Fruit fly (Drosophila melanogaster) whole organism, embryonic: ENCODE results near the gene mnd.

ENCODE experiments used
- Aef1 ChIP-seq: fragments of 200-800 bp; sonication (Bioruptor generic); IDR thresholded peaks from 3 replicates; pipeline ENCODE4 v1.3.6; 2022; ENCODE audit warnings: missing biosample characterization, missing genetic modification characterization
- Antp ChIP-seq: fragments of 200-800 bp; sonication (Bioruptor generic); optimal IDR thresholded peaks from 3 replicates; lab custom pipeline; 2016; ENCODE audit warnings: missing biosample characterization, missing genetic modification characterization
- CG12219 ChIP-seq: fragments of 200-800 bp; sonication (Bioruptor generic); optimal IDR thresholded peaks from 3 replicates; lab custom pipeline; 2018; ENCODE audit warnings: missing biosample characterization, mild to moderate bottlenecking, missing genetic modification characterization
- CG15514 ChIP-seq: fragments of 200-800 bp; sonication (Bioruptor generic); optimal IDR thresholded peaks from 3 replicates; lab custom pipeline; 2017; ENCODE audit warnings: missing biosample characterization, missing genetic modification characterization, mild to moderate bottlenecking, moderate library complexity, missing genetic modification reagents
- CG2199 ChIP-seq: fragments of 200-800 bp; sonication (Bioruptor generic); IDR thresholded peaks from 3 replicates; pipeline ENCODE4 v1.3.6; 2022; ENCODE audit warnings: missing biosample characterization, missing genetic modification characterization
- CG4424 ChIP-seq: fragments of 200-800 bp; sonication (Bioruptor generic); optimal IDR thresholded peaks from 3 replicates; lab custom pipeline; 2016; ENCODE audit warnings: missing biosample characterization, missing genetic modification characterization
- CG7963 ChIP-seq: fragments of 200-800 bp; sonication (Bioruptor generic); IDR thresholded peaks from 3 replicates; pipeline ENCODE4 v1.3.6; 2022; ENCODE audit warnings: missing biosample characterization, missing genetic modification characterization; ENCODE audit not compliant: partially characterized antibody
- CG8478 ChIP-seq: fragments of >200 bp; optimal IDR thresholded peaks from 2 replicates; lab custom pipeline; 2018
- CG8765 ChIP-seq: fragments of 200-800 bp; sonication (Bioruptor generic); IDR thresholded peaks from 2 replicates; pipeline ENCODE4 v1.3.6; 2022; ENCODE audit warnings: missing biosample characterization, missing genetic modification characterization
- CG9437 ChIP-seq: fragments of 200-800 bp; sonication (Bioruptor generic); optimal IDR thresholded peaks from 2 replicates; lab custom pipeline; 2018; ENCODE audit warnings: missing biosample characterization, mild to moderate bottlenecking, missing genetic modification characterization
- CoRest ChIP-seq: fragments of 200-800 bp; sonication (Bioruptor generic); optimal IDR thresholded peaks from 3 replicates; lab custom pipeline; 2018; ENCODE audit warnings: missing biosample characterization, mild to moderate bottlenecking, missing genetic modification characterization, moderate library complexity
- D ChIP-seq, 2 experiments: fragments of 200-800 bp in 1 of 2; fragments of >200 bp in 1 of 2; sonication (Bioruptor generic) in 1 of 2; optimal IDR thresholded peaks; 2 replicates in 1 of 2; 3 replicates in 1 of 2; lab custom pipeline; 2017; ENCODE audit warnings: mild to moderate bottlenecking in 1 of 2, missing biosample characterization in 1 of 2, missing genetic modification characterization in 1 of 2, missing genetic modification reagents in 1 of 2
- Deaf1 ChIP-seq: fragments of 200-800 bp; optimal IDR thresholded peaks from 3 replicates; lab custom pipeline; 2019; ENCODE audit warnings: missing biosample characterization, mild to moderate bottlenecking, missing genetic modification characterization, moderate library complexity
- GATAe ChIP-seq: fragments of 200-800 bp; sonication (Bioruptor generic); conservative IDR thresholded peaks from 2 replicates; pipeline ENCODE4 v1.3.6; 2022; ENCODE audit warnings: missing biosample characterization, missing genetic modification characterization
- Hmx ChIP-seq: fragments of 200-800 bp; sonication (Bioruptor generic); optimal IDR thresholded peaks from 2 replicates; lab custom pipeline; 2016; ENCODE audit warnings: missing biosample characterization, missing genetic modification characterization
- Hr78 ChIP-seq, 2 experiments: fragments of 200-800 bp in 1 of 2; fragments of >200 bp in 1 of 2; sonication (Bioruptor generic) in 1 of 2; optimal IDR thresholded peaks; 2 replicates each; lab custom pipeline; 2017 to 2019; ENCODE audit warnings: missing biosample characterization in 2 of 2, missing genetic modification characterization in 2 of 2, mild to moderate bottlenecking in 1 of 2, moderate library complexity in 1 of 2
- Lhr ChIP-seq: fragments of 200-800 bp; sonication (Bioruptor generic); optimal IDR thresholded peaks from 3 replicates; lab custom pipeline; 2017; ENCODE audit warnings: mild to moderate bottlenecking, missing biosample characterization, missing genetic modification reagents, missing genetic modification characterization
- Nf-YB ChIP-seq: fragments of 200-800 bp; sonication (Bioruptor generic); optimal IDR thresholded peaks from 3 replicates; lab custom pipeline; 2019; ENCODE audit warnings: missing biosample characterization, mild to moderate bottlenecking, missing genetic modification characterization, moderate library complexity
- Side ChIP-seq: fragments of 200-800 bp; sonication (Bioruptor generic); optimal IDR thresholded peaks from 2 replicates; lab custom pipeline; 2016; ENCODE audit warnings: missing biosample characterization, missing genetic modification characterization
- Sox100B ChIP-seq: fragments of 200-800 bp; sonication (Bioruptor generic); optimal IDR thresholded peaks from 3 replicates; lab custom pipeline; 2018; ENCODE audit warnings: missing biosample characterization, mild to moderate bottlenecking, missing genetic modification characterization
- Stat92E ChIP-seq, 3 experiments: fragments of >200 bp in 2 of 3; fragments of 200-800 bp in 1 of 3; sonication (Bioruptor generic) in 1 of 3; optimal IDR thresholded peaks; 2 replicates each; lab custom pipeline; 2017 to 2019; ENCODE audit warnings: missing biosample characterization in 3 of 3, missing genetic modification characterization in 3 of 3, mild to moderate bottlenecking in 1 of 3, moderate library complexity in 1 of 3
- bbx ChIP-seq: fragments of 200-800 bp; sonication (Bioruptor generic); IDR thresholded peaks from 2 replicates; pipeline ENCODE4 v1.3.6; 2022; ENCODE audit warnings: missing biosample characterization, missing genetic modification characterization; ENCODE audit not compliant: partially characterized antibody
- cad ChIP-seq: fragments of >200 bp; optimal IDR thresholded peaks from 2 replicates; lab custom pipeline; 2017; ENCODE audit warnings: missing biosample characterization, missing genetic modification characterization
- crc ChIP-seq: fragments of 200-800 bp; sonication (Bioruptor generic); optimal IDR thresholded peaks from 2 replicates; lab custom pipeline; 2016; ENCODE audit warnings: missing biosample characterization, missing genetic modification characterization
- ewg ChIP-seq: fragments of 200-800 bp; sonication (Bioruptor generic); optimal IDR thresholded peaks from 3 replicates; lab custom pipeline; 2017; ENCODE audit warnings: mild to moderate bottlenecking, missing biosample characterization, missing genetic modification reagents, missing genetic modification characterization
- fu2 ChIP-seq: fragments of 200-800 bp; sonication (Bioruptor generic); optimal IDR thresholded peaks from 2 replicates; lab custom pipeline; 2016; ENCODE audit warnings: missing biosample characterization, missing genetic modification characterization
- gsb ChIP-seq: fragments of 200-800 bp; sonication (Bioruptor generic); IDR thresholded peaks from 2 replicates; pipeline ENCODE4 v1.3.6; 2022; ENCODE audit warnings: missing biosample characterization, missing genetic modification characterization
- hth ChIP-seq: fragments of >200 bp; optimal IDR thresholded peaks from 2 replicates; lab custom pipeline; 2017; ENCODE audit warnings: inconsistent platforms
- ind ChIP-seq: fragments of 200-800 bp; sonication (Bioruptor generic); optimal IDR thresholded peaks from 3 replicates; lab custom pipeline; 2016; ENCODE audit warnings: missing biosample characterization, missing genetic modification characterization
- lab ChIP-seq: fragments of 200-800 bp; sonication (Bioruptor generic); optimal IDR thresholded peaks from 3 replicates; lab custom pipeline; 2017; ENCODE audit warnings: missing biosample characterization, missing genetic modification characterization, mild to moderate bottlenecking, moderate library complexity, missing genetic modification reagents
- pan ChIP-seq, 4 experiments: fragments of >200 bp in 3 of 4; fragments of 200-800 bp in 1 of 4; sonication (Bioruptor generic) in 1 of 4; optimal IDR thresholded peaks in 3 of 4; IDR thresholded peaks in 1 of 4; 2 replicates each; pipeline versions ENCODE4 v1.3.6 to Lab custom; 2017 to 2022; ENCODE audit warnings: missing biosample characterization in 2 of 4, missing genetic modification characterization in 2 of 4, mixed read lengths in 1 of 4
- prd ChIP-seq, 3 experiments: fragments of >200 bp in 2 of 3; fragments of 200-800 bp in 1 of 3; sonication (Bioruptor generic) in 1 of 3; optimal IDR thresholded peaks in 2 of 3; IDR thresholded peaks in 1 of 3; 2 replicates in 2 of 3; 3 replicates in 1 of 3; pipeline versions ENCODE4 v1.3.6 to Lab custom; 2017 to 2022; ENCODE audit warnings: missing biosample characterization in 1 of 3, missing genetic modification characterization in 1 of 3
- pros ChIP-seq: fragments of 200-800 bp; sonication (Bioruptor generic); optimal IDR thresholded peaks from 3 replicates; lab custom pipeline; 2019; ENCODE audit warnings: missing biosample characterization, mild to moderate bottlenecking, missing genetic modification characterization, moderate library complexity
- ranshi ChIP-seq: fragments of 200-800 bp; sonication (Bioruptor generic); IDR thresholded peaks from 2 replicates; pipeline ENCODE4 v1.3.6; 2022; ENCODE audit warnings: missing biosample characterization, missing genetic modification characterization
- rib ChIP-seq: fragments of 200-800 bp; sonication (Bioruptor generic); IDR thresholded peaks from 2 replicates; pipeline ENCODE4 v1.3.6; 2022; ENCODE audit warnings: missing biosample characterization, missing genetic modification characterization
- schlank ChIP-seq: fragments of 200-800 bp; sonication (Bioruptor generic); optimal IDR thresholded peaks from 2 replicates; lab custom pipeline; 2018; ENCODE audit warnings: missing biosample characterization, mild to moderate bottlenecking, missing genetic modification characterization
- scrt ChIP-seq: fragments of 200-800 bp; sonication (Bioruptor generic); optimal IDR thresholded peaks from 2 replicates; lab custom pipeline; 2018; ENCODE audit warnings: missing biosample characterization, mild to moderate bottlenecking, missing genetic modification characterization, moderate library complexity
- sd ChIP-seq: fragments of 200-800 bp; sonication (Bioruptor generic); optimal IDR thresholded peaks from 3 replicates; lab custom pipeline; 2018; ENCODE audit warnings: missing biosample characterization, mild to moderate bottlenecking, missing genetic modification characterization, moderate library complexity
- sens ChIP-seq: fragments of 200-800 bp; sonication (Bioruptor generic); peaks from one replicate; lab custom pipeline; 2016; ENCODE audit warnings: missing biosample characterization, missing genetic modification characterization
- shn ChIP-seq: fragments of 200-800 bp; sonication (Bioruptor generic); optimal IDR thresholded peaks from 3 replicates; lab custom pipeline; 2016; ENCODE audit warnings: missing biosample characterization, missing genetic modification characterization
- zen ChIP-seq: fragments of 200-800 bp; sonication (Bioruptor generic); optimal IDR thresholded peaks from 3 replicates; lab custom pipeline; 2018; ENCODE audit warnings: missing biosample characterization, mild to moderate bottlenecking, missing genetic modification characterization, moderate library complexity
- zen2 ChIP-seq: fragments of 200-800 bp; sonication (Bioruptor generic); IDR thresholded peaks from 3 replicates; pipeline ENCODE4 v1.3.6; 2022; ENCODE audit warnings: missing biosample characterization, missing genetic modification characterization; ENCODE audit not compliant: partially characterized antibody
- zf30C ChIP-seq: fragments of 200-800 bp; sonication (Bioruptor generic); optimal IDR thresholded peaks from 3 replicates; lab custom pipeline; 2018; ENCODE audit warnings: missing biosample characterization, mild to moderate bottlenecking, missing genetic modification characterization
- zfh1 ChIP-seq: fragments of 200-800 bp; sonication (Bioruptor generic); IDR thresholded peaks from 3 replicates; pipeline ENCODE4 v1.3.6; 2022; ENCODE audit warnings: missing biosample characterization, missing genetic modification characterization

Gene mnd

dm6 chr3L:14967691-14968538 lies 17.0 kb upstream of the mnd start (continued):
- no peak for TF ChIP-seq Lhr
- peak; percentile 92 for TF ChIP-seq D (optimal IDR thresholded peaks at IDR 0.05; lab: Kevin White, UChicago)
- peak; percentile 2 for TF ChIP-seq D (GFP tag; optimal IDR thresholded peaks at IDR 0.05; lab: Kevin White, UChicago)
- peak; percentile 0 for TF ChIP-seq zf30C (GFP tag; lab: Kevin White, UChicago)
- TF ChIP-seq CG7963 (GFP tag; lab: Robert Waterston, UW), result no peak
- no peak for TF ChIP-seq fu2 (GFP tag; lab: Kevin White, UChicago)
- peak; percentile 33 for TF ChIP-seq Nf-YB (GFP tag; lab: Kevin White, UChicago)
- peak; percentile 41 for TF ChIP-seq cad (GFP tag; lab: Kevin White, UChicago)
- TF ChIP-seq hth, result peak; percentile 31
- TF ChIP-seq CG12219 (GFP tag; lab: Kevin White, UChicago), result no peak
- no peak for TF ChIP-seq crc (GFP tag; lab: Kevin White, UChicago)
- TF ChIP-seq scrt (GFP tag; lab: Kevin White, UChicago), result no peak
- no peak for TF ChIP-seq CoRest (tag; lab: Kevin White, UChicago)
- no peak for TF ChIP-seq GATAe (GFP tag; lab: Robert Waterston, UW)
- TF ChIP-seq Side (GFP tag; lab: Kevin White, UChicago), result no peak
- TF ChIP-seq bbx (GFP tag; lab: Robert Waterston, UW), result no peak
- TF ChIP-seq zfh1 (GFP tag; lab: Robert Waterston, UW), result no peak
- TF ChIP-seq, all 482 proteins: peak for 18

DNA sequence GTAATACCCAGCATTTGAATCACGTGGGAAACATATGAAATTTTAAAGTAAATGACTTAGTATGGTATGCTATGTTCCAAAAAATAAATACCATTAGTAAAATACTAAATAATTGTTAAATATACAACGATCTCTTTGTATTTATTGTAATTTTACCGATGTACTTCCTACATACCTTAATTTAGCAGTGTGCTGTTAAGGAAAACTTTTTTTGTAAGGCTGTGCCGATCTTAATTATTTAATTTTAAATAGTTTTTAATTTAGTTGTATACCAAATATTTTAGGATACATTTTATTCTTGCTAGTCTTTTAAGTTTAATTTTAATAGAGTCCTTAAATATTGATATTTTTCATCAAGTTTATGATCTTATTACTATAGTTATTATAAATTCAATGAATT lies 16.3 kb upstream of the mnd start:
- TF ChIP-seq pan (optimal IDR thresholded peaks at IDR 0.05; lab: Kevin White, UChicago) (peak in 1 of 2 experiments; percentile 77), pan (GFP tag; optimal IDR thresholded peaks at IDR 0.05 in 1 of 2, IDR thresholded peaks at IDR 0.05 in 1 of 2) (no peak), zen2 (GFP tag; lab: Robert Waterston, UW) (no peak)
- TF ChIP-seq, all 482 proteins: peak for 1

- no peak for TF ChIP-seq CG8478 (lab: Kevin White, UChicago)
- peak; percentile 13 for TF ChIP-seq Deaf1 (tag; lab: Kevin White, UChicago)
- TF ChIP-seq rib (GFP tag; lab: Robert Waterston, UW), result 0 out of 2 replicates have a peak, but pooled peaks have one; percentile 44
- no peak for TF ChIP-seq Aef1
- peak; percentile 59; the same call in 1 of the 3 replicates for TF ChIP-seq CG2199 (GFP tag; lab: Robert Waterston, UW)
- TF ChIP-seq sens (GFP tag; lab: Kevin White, UChicago), result peak; percentile 65
- peak; percentile 71 for TF ChIP-seq pros
- no peak for TF ChIP-seq CG9437
- no peak for TF ChIP-seq CG8765 (GFP tag; lab: Robert Waterston, UW)
- no peak for TF ChIP-seq Hmx
- no peak for TF ChIP-seq ind
- no peak for TF ChIP-seq lab
- peak; percentile 6 for TF ChIP-seq zen (tag; lab: Kevin White, UChicago)
- TF ChIP-seq schlank (tag; lab: Kevin White, UChicago), result no peak
- TF ChIP-seq shn, result no peak
- TF ChIP-seq Hr78 (GFP tag; optimal IDR thresholded peaks at IDR 0.05; lab: Kevin White, UChicago), result no peak
- no peak for TF ChIP-seq gsb (GFP tag; lab: Robert Waterston, UW)
- TF ChIP-seq sd (tag; lab: Kevin White, UChicago), result no peak
- no peak for TF ChIP-seq ranshi
- TF ChIP-seq Stat92E (GFP tag; optimal IDR thresholded peaks at IDR 0.05; lab: Kevin White, UChicago), result peak in 1 of 3 experiments; percentile 1
- TF ChIP-seq Sox100B (GFP tag; lab: Kevin White, UChicago), result no peak
- no peak for TF ChIP-seq CG4424 (GFP tag; lab: Kevin White, UChicago)
- no peak for TF ChIP-seq crc (GFP tag; lab: Kevin White, UChicago)
- no peak for TF ChIP-seq CG15514 (GFP tag; lab: Kevin White, UChicago)
- TF ChIP-seq Antp (GFP tag; lab: Kevin White, UChicago), result peak; percentile 4
- no peak for TF ChIP-seq prd (optimal IDR thresholded peaks at IDR 0.05; lab: Kevin White, UChicago)
- peak; percentile 11; the same call in 1 of the 3 replicates for TF ChIP-seq prd (GFP tag; IDR thresholded peaks at IDR 0.05; lab: Robert Waterston, UW)
- TF ChIP-seq ewg, result no peak
These were observed 15.7 kb upstream of the mnd start, which contains the start of gene Tom for dm6 chr3L:14969171-14969570. Gene Tom (plus strand): TSS chr3L:14969344.
